Worm (Caenorhabditis elegans): ENCODE results near the gene CD4.11.
A peak's percentile ranks its signal among the peaks of the same experiment; 100 is the strongest.

DNA sequence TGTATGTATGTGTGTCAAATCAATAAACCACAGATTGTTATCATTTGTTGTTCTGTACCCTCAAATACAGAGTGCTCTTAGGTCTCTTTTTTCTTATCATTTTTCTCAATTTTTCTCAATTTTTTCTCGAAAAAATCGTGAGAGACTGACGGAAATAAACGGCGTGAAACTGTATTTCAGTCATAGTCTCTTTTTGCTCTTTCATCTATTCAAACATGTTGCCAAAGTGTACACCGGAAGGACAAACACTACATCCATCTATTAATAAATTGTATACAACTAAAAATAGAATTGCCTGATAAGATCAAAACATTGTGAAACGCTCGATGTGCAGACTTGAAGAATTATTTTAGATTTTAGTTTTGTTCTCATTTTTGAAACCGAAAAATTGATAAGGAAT is 49.5 kb downstream of the CD4.11 start:
- TF ChIP-seq aly-2 (tag; optimal IDR thresholded peaks at IDR 0.05) (no peak), ces-1 (GFP tag; optimal IDR thresholded peaks at IDR 0.05) (no peak), daf-12 (tag; optimal IDR thresholded peaks at IDR 0.05) (no peak), fos-1 (tag; optimal IDR thresholded peaks at IDR 0.05) (no peak), zag-1 (tag; optimal IDR thresholded peaks at IDR 0.05) (no peak), nhr-28 (tag; optimal IDR thresholded peaks at IDR 0.05) (peak; percentile 18), ztf-11 (tag; optimal IDR thresholded peaks at IDR 0.05) (no peak), zip-2 (tag; optimal IDR thresholded peaks at IDR 0.05) (no peak), nhr-6 (tag; optimal IDR thresholded peaks at IDR 0.05) (peak; percentile 6), daf-19 (GFP tag; conservative IDR thresholded peaks at IDR 0.05) (no peak), lsy-2 (tag; optimal IDR thresholded peaks at IDR 0.05) (no peak), mep-1 (tag; optimal IDR thresholded peaks at IDR 0.05) (no peak), egl-27 (tag; optimal IDR thresholded peaks at IDR 0.05) (no peak)

Measured in whole organism, L4 larva.